Worm (Caenorhabditis elegans) whole organism, L1 larva: Measurements from ENCODE around the gene F10E7.9.
A peak's percentile ranks its signal among the peaks of the same experiment; 100 is the strongest.

ENCODE experiments used
- C16A3.4 ChIP-seq: fragments of 150-350 bp; optimal IDR thresholded peaks from 2 replicates; lab custom pipeline; 2014; ENCODE audit warnings: missing biosample characterization, missing genetic modification characterization
- nhr-77 ChIP-seq: fragments of 150-350 bp; optimal IDR thresholded peaks from 2 replicates; lab custom pipeline; 2014; ENCODE audit warnings: missing biosample characterization, missing genetic modification characterization

ce11 chrII:7151969-7152631 is 42.2 kb upstream of the F10E7.9 start, which contains the start of gene fust-1:
- TF ChIP-seq C16A3.4 (tag; lab: Kevin White, UChicago) (peak; percentile 96), nhr-77 (tag; lab: Kevin White, UChicago) (peak; percentile 95)
